Worm (Caenorhabditis elegans) whole organism, L1 larva: ENCODE results near the gene Y39E4A.1.

Experiments used
- alr-1 ChIP-seq: fragments of 200-800 bp; sonication (Bioruptor generic); optimal IDR thresholded peaks from 2 replicates; lab custom pipeline; 2018; ENCODE audit warnings: borderline replicate concordance, mild to moderate bottlenecking, missing genetic modification characterization, missing compliant biosample characterization
- ama-1 ChIP-seq: fragments of 150-350 bp; optimal IDR thresholded peaks from 2 replicates; lab custom pipeline; 2014
- blmp-1 ChIP-seq: fragments of 150-350 bp; optimal IDR thresholded peaks from 2 replicates; lab custom pipeline; 2014; ENCODE audit warnings: missing biosample characterization, missing genetic modification characterization
- fos-1 ChIP-seq: fragments of 150-350 bp; optimal IDR thresholded peaks from 2 replicates; lab custom pipeline; 2014; ENCODE audit warnings: missing biosample characterization, missing genetic modification characterization
- mab-9 ChIP-seq: fragments of 200-800 bp; sonication (Bioruptor generic); IDR thresholded peaks from 2 replicates; pipeline ENCODE4 v1.3.6; 2022; ENCODE audit warnings: missing genetic modification reagents, missing genetic modification characterization, missing compliant biosample characterization
- nhr-237 ChIP-seq: fragments of 150-350 bp; optimal IDR thresholded peaks from 2 replicates; lab custom pipeline; 2014; ENCODE audit warnings: missing biosample characterization, missing genetic modification characterization
- nhr-85 ChIP-seq: sonication (generic microtip); peaks from one replicate; lab custom pipeline; 2016; ENCODE audit warnings: missing genetic modification characterization, inconsistent platforms, missing compliant biosample characterization
- skn-1 ChIP-seq: fragments of 150-350 bp; optimal IDR thresholded peaks from 2 replicates; lab custom pipeline; 2014; ENCODE audit warnings: missing biosample characterization, missing genetic modification characterization
- snpc-4 ChIP-seq: fragments of 150-350 bp; optimal IDR thresholded peaks from 2 replicates; lab custom pipeline; 2014; ENCODE audit warnings: missing biosample characterization, missing genetic modification characterization
- unc-62 ChIP-seq: fragments of 150-350 bp; optimal IDR thresholded peaks from 2 replicates; lab custom pipeline; 2014; ENCODE audit warnings: missing biosample characterization, missing genetic modification reagents, missing genetic modification characterization
- ztf-11 ChIP-seq, 2 experiments: sonication (generic microtip); optimal IDR thresholded peaks; 2 replicates each; lab custom pipeline; 2016 to 2017; ENCODE audit warnings: missing genetic modification characterization in 2 of 2, missing biosample characterization in 1 of 2, missing compliant biosample characterization in 1 of 2

DNA sequence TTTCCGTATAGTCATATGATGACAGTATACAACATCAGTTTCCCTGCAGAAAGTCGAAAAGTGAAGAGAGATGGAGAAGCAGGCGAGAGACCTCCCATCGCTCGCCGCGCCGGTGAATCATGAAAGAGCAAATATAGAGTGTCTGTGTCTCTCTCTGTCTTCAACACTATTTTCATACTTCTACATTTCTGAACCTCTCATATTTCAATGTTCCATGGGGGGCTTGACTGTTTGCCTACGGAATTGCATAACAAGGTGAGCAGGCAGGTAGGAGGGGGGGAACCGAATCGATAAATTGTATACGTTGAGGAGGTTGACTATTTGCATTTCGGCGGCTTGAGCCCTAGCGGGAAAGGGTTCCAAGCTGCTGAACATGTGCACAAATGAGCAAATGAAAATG lies 31.3 kb upstream of the Y39E4A.1 start:
- TF ChIP-seq alr-1 (tag; lab: Kevin White, UChicago), result no peak
- TF ChIP-seq ztf-11 (tag; optimal IDR thresholded peaks at IDR 0.05; lab: Kevin White, UChicago), result no peak
- TF ChIP-seq nhr-85 (tag; lab: Kevin White, UChicago), result no peak
- no peak for TF ChIP-seq nhr-237
- TF ChIP-seq snpc-4 (tag; lab: Kevin White, UChicago), result no peak
- no peak for TF ChIP-seq unc-62 (GFP tag; lab: Kevin White, UChicago)
- TF ChIP-seq ama-1, result no peak
- TF ChIP-seq blmp-1 (tag; lab: Kevin White, UChicago), result no peak
- TF ChIP-seq skn-1 (tag; lab: Kevin White, UChicago), result peak; percentile 37
- peak; percentile 28 for TF ChIP-seq fos-1 (tag; lab: Kevin White, UChicago)
- TF ChIP-seq mab-9 (GFP tag; lab: Robert Waterston, UW), result no peak
